Fruit fly (Drosophila melanogaster): Measurements from ENCODE around the gene GILT1.
A peak's percentile ranks its signal among the peaks of the same experiment; 100 is the strongest.

Gene GILT1

dm6 chr3R:13450338-13450737 is 48.7 kb upstream of the GILT1 start, which contains the start of gene side-IV (continued):
- TF ChIP-seq stwl (tag; optimal IDR thresholded peaks at IDR 0.05) (peak; percentile 21), Hmr (GFP tag; optimal IDR thresholded peaks at IDR 0.05) (peak; percentile 27), bbx (GFP tag; IDR thresholded peaks at IDR 0.05; ENCODE audit: partially characterized antibody) (peak; percentile 59; the same call in 1 of the 2 replicates), ken (GFP tag; IDR thresholded peaks at IDR 0.05) (peak; percentile 9; the same call in 1 of the 3 replicates), CG2199 (GFP tag; IDR thresholded peaks at IDR 0.05) (peak; percentile 81), so (GFP tag; IDR thresholded peaks at IDR 0.05) (peak; percentile 60; the same call in 1 of the 3 replicates), Deaf1 (tag; optimal IDR thresholded peaks at IDR 0.05) (peak; percentile 92), insv (GFP tag; optimal IDR thresholded peaks at IDR 0.05) (peak in 1 of 2 experiments; percentile 42), sr (GFP tag; IDR thresholded peaks at IDR 0.05) (0 out of 3 replicates have a peak, but pooled peaks have one; percentile 6), Bgb (GFP tag; IDR thresholded peaks at IDR 0.05; ENCODE audit: partially characterized antibody) (peak; percentile 60; the same call in 1 of the 2 replicates), CG34224 (GFP tag; IDR thresholded peaks at IDR 0.05; ENCODE audit: partially characterized antibody) (peak; percentile 34; the same call in 1 of the 3 replicates), knrl (GFP tag; IDR thresholded peaks at IDR 0.05; ENCODE audit: partially characterized antibody) (peak; percentile 17; the same call in 1 of the 3 replicates), twi (tag; optimal IDR thresholded peaks at IDR 0.05) (peak; percentile 26), sens-2 (GFP tag; IDR thresholded peaks at IDR 0.05) (0 out of 2 replicates have a peak, but pooled peaks have one; percentile 12), Hey (tag; optimal IDR thresholded peaks at IDR 0.05) (no peak), Scr (GFP tag; IDR thresholded peaks at IDR 0.05; ENCODE audit: partially characterized antibody) (peak; percentile 44; the same call in 1 of the 2 replicates), z (GFP tag; IDR thresholded peaks at IDR 0.05) (peak; percentile 56; the same call in 2 of the 3 replicates), NFAT (GFP tag; IDR thresholded peaks at IDR 0.05) (peak; percentile 27; the same call in 1 of the 2 replicates), Taf1 (GFP tag; IDR thresholded peaks at IDR 0.05) (no peak), CG8290 (GFP tag; optimal IDR thresholded peaks at IDR 0.05) (no peak), CG8290 (tag; optimal IDR thresholded peaks at IDR 0.05) (peak in 1 of 2 experiments; percentile 41), CG31224 (GFP tag; IDR thresholded peaks at IDR 0.05) (no peak), CG17186 (GFP tag; optimal IDR thresholded peaks at IDR 0.05) (no peak), crol (GFP tag; IDR thresholded peaks at IDR 0.05) (peak; percentile 23; the same call in 1 of the 2 replicates), CG2678 (tag; optimal IDR thresholded peaks at IDR 0.05) (no peak), H15 (GFP tag; IDR thresholded peaks at IDR 0.05) (0 out of 3 replicates have a peak, but pooled peaks have one; percentile 26), mirr (GFP tag; optimal IDR thresholded peaks at IDR 0.05) (peak; percentile 23), chm (GFP tag; IDR thresholded peaks at IDR 0.05) (peak; percentile 53), Med (GFP tag) (peak; percentile 88), abd-A (tag; optimal IDR thresholded peaks at IDR 0.05) (peak; percentile 67), BEAF-32 (GFP tag; optimal IDR thresholded peaks at IDR 0.05) (no peak), CG42726 (GFP tag; IDR thresholded peaks at IDR 0.05; ENCODE audit: partially characterized antibody) (peak; percentile 36; the same call in 1 of the 2 replicates), CG10147 (GFP tag; optimal IDR thresholded peaks at IDR 0.05) (peak; percentile 12), ci (GFP tag; IDR thresholded peaks at IDR 0.05) (peak; percentile 65; the same call in 2 of the 3 replicates), wek (GFP tag; optimal IDR thresholded peaks at IDR 0.05) (peak; percentile 37), HLH4C (GFP tag; IDR thresholded peaks at IDR 0.05; ENCODE audit: partially characterized antibody) (peak; percentile 43; the same call in 1 of the 3 replicates), CG3163 (GFP tag; optimal IDR thresholded peaks at IDR 0.05) (peak; percentile 90), lab (GFP tag; optimal IDR thresholded peaks at IDR 0.05) (peak; percentile 9), CG16779 (GFP tag; IDR thresholded peaks at IDR 0.05) (0 out of 2 replicates have a peak, but pooled peaks have one; percentile 14), CG9437 (GFP tag; optimal IDR thresholded peaks at IDR 0.05) (peak; percentile 0), Dll (GFP tag; IDR thresholded peaks at IDR 0.05; ENCODE audit: partially characterized antibody) (0 out of 4 replicates have a peak, but pooled peaks have one; percentile 25), Trl (optimal IDR thresholded peaks at IDR 0.05) (peak; percentile 49 to 50), Trl (GFP tag; optimal IDR thresholded peaks at IDR 0.05) (no peak), CG3847 (GFP tag; IDR thresholded peaks at IDR 0.05) (0 out of 2 replicates have a peak, but pooled peaks have one; percentile 16)
